Worm (Caenorhabditis elegans) whole organism, early embryonic: ENCODE data around the gene ceh-10.

ENCODE experiments used
- B0310.2 ChIP-seq: sonication (generic microtip); optimal IDR thresholded peaks from 2 replicates; lab custom pipeline; 2016; ENCODE audit warnings: mild to moderate bottlenecking, missing genetic modification characterization, missing compliant biosample characterization
- F13C5.2 ChIP-seq: sonication (generic microtip); optimal IDR thresholded peaks from 2 replicates; lab custom pipeline; 2017; ENCODE audit warnings: mild to moderate bottlenecking, missing genetic modification characterization, inconsistent platforms, missing compliant biosample characterization
- aly-1 ChIP-seq: sonication (generic microtip); optimal IDR thresholded peaks from 2 replicates; lab custom pipeline; 2016; ENCODE audit warnings: missing genetic modification characterization, missing compliant biosample characterization
- ama-1 ChIP-seq: fragments of 150-350 bp; optimal IDR thresholded peaks from 2 replicates; lab custom pipeline; 2014
- ceh-13 ChIP-seq: fragments of 200-800 bp; sonication (Bioruptor generic); optimal IDR thresholded peaks from 2 replicates; lab custom pipeline; 2018; ENCODE audit warnings: mild to moderate bottlenecking, missing genetic modification characterization, missing compliant biosample characterization
- ceh-36 ChIP-seq: sonication (generic microtip); optimal IDR thresholded peaks from 2 replicates; lab custom pipeline; 2016; ENCODE audit warnings: missing genetic modification characterization, inconsistent platforms, missing compliant biosample characterization
- ets-7 ChIP-seq: sonication (generic microtip); optimal IDR thresholded peaks from 2 replicates; lab custom pipeline; 2016; ENCODE audit warnings: missing genotype, missing genetic modification characterization, missing compliant biosample characterization
- flt-1 ChIP-seq: fragments of 200-800 bp; sonication (Bioruptor generic); IDR thresholded peaks from 2 replicates; pipeline ENCODE4 v1.3.6; 2022; ENCODE audit warnings: missing genetic modification characterization, missing compliant biosample characterization
- hmbx-1 ChIP-seq: sonication (generic microtip); optimal IDR thresholded peaks from 2 replicates; lab custom pipeline; 2016; ENCODE audit warnings: mild to moderate bottlenecking, missing genetic modification characterization, missing compliant biosample characterization
- hmg-4 ChIP-seq: fragments of 200-800 bp; sonication (Bioruptor generic); optimal IDR thresholded peaks from 2 replicates; lab custom pipeline; 2018; ENCODE audit warnings: mild to moderate bottlenecking, missing genetic modification characterization, missing compliant biosample characterization
- hnd-1 ChIP-seq: sonication (generic microtip); optimal IDR thresholded peaks from 2 replicates; lab custom pipeline; 2016; ENCODE audit warnings: missing genetic modification characterization, missing compliant biosample characterization
- pes-1 ChIP-seq: fragments of 200-800 bp; sonication (Bioruptor generic); IDR thresholded peaks from 2 replicates; pipeline ENCODE4 v1.3.6; 2022; ENCODE audit warnings: missing genetic modification reagents, missing genetic modification characterization, missing compliant biosample characterization
- scrt-1 ChIP-seq: fragments of 200-800 bp; sonication (Bioruptor generic); IDR thresholded peaks from 2 replicates; pipeline ENCODE4 v1.3.6; 2022; ENCODE audit warnings: missing genetic modification characterization, missing compliant biosample characterization
- sea-1 ChIP-seq: fragments of 200-800 bp; sonication (Bioruptor generic); conservative IDR thresholded peaks from 2 replicates; pipeline ENCODE4 v1.3.6; 2022; ENCODE audit warnings: missing genetic modification characterization, missing compliant biosample characterization
- tbx-11 ChIP-seq: fragments of 200-800 bp; sonication (Bioruptor generic); IDR thresholded peaks from 2 replicates; pipeline ENCODE4 v1.3.6; 2022; ENCODE audit warnings: missing genetic modification characterization, missing compliant biosample characterization
- tbx-37 ChIP-seq: fragments of 200-800 bp; sonication (Bioruptor generic); conservative IDR thresholded peaks from 2 replicates; pipeline ENCODE4 v1.3.6; 2022; ENCODE audit warnings: missing genetic modification reagents, missing genetic modification characterization, missing compliant biosample characterization
- tra-4 ChIP-seq: sonication (generic microtip); optimal IDR thresholded peaks from 2 replicates; lab custom pipeline; 2017; ENCODE audit warnings: missing genetic modification characterization, missing compliant biosample characterization

The ceh-10 gene

ce11 chrIII:5832442-5832841, 33.6 kb downstream of the ceh-10 start:
- no peak for TF ChIP-seq hnd-1 (tag; lab: Kevin White, UChicago)

ce11 chrIII:5833376-5833775, 34.5 kb downstream of the ceh-10 start, which contains the start of the genes R12B2.13 and mdt-15:
Gene R12B2.13 (minus strand): TSS chrIII:5833476.
Gene mdt-15 (minus strand): TSS chrIII:5833751.
- TF ChIP-seq aly-1 (tag; lab: Kevin White, UChicago) (no peak), hmg-4 (no peak), ets-7 (tag; lab: Kevin White, UChicago) (no peak), hnd-1 (tag; lab: Kevin White, UChicago) (no peak), B0310.2 (tag; lab: Kevin White, UChicago) (no peak), scrt-1 (GFP tag; lab: Robert Waterston, UW) (no peak), ama-1 (no peak), pes-1 (GFP tag; lab: Robert Waterston, UW) (no peak), ceh-13 (GFP tag; lab: Kevin White, UChicago) (no peak), hmbx-1 (tag; lab: Kevin White, UChicago) (no peak), ceh-36 (tag; lab: Kevin White, UChicago) (no peak), tra-4 (tag; lab: Kevin White, UChicago) (no peak), tbx-37 (GFP tag; lab: Robert Waterston, UW) (no peak), tbx-11 (GFP tag; lab: Robert Waterston, UW) (no peak), F13C5.2 (tag; lab: Kevin White, UChicago) (no peak), sea-1 (GFP tag; lab: Robert Waterston, UW) (no peak)

- TF ChIP-seq ceh-13 (GFP tag; lab: Kevin White, UChicago) (no peak), B0310.2 (tag; lab: Kevin White, UChicago) (no peak), tra-4 (tag; lab: Kevin White, UChicago) (no peak), aly-1 (tag; lab: Kevin White, UChicago) (no peak), scrt-1 (GFP tag; lab: Robert Waterston, UW) (no peak), hmbx-1 (tag; lab: Kevin White, UChicago) (no peak), ets-7 (tag; lab: Kevin White, UChicago) (no peak), F13C5.2 (tag; lab: Kevin White, UChicago) (no peak), tbx-11 (GFP tag; lab: Robert Waterston, UW) (no peak), sea-1 (GFP tag; lab: Robert Waterston, UW) (no peak), ama-1 (no peak), ceh-36 (tag; lab: Kevin White, UChicago) (no peak), tbx-37 (GFP tag; lab: Robert Waterston, UW) (no peak), pes-1 (GFP tag; lab: Robert Waterston, UW) (no peak)
Measured at ce11 chrIII:5834053-5834452, 35.2 kb downstream of the ceh-10 start, which contains the start of gene R12B2.6. Gene R12B2.6 (minus strand): TSS chrIII:5834153.

ce11 chrIII:5834663-5835062, 35.8 kb downstream of the ceh-10 start:
- TF ChIP-seq scrt-1 (GFP tag; lab: Robert Waterston, UW): no peak
- no peak for TF ChIP-seq ceh-36 (tag; lab: Kevin White, UChicago)
- TF ChIP-seq sea-1 (GFP tag; lab: Robert Waterston, UW): no peak
- no peak for TF ChIP-seq ceh-13 (GFP tag; lab: Kevin White, UChicago)
- no peak for TF ChIP-seq tbx-37 (GFP tag; lab: Robert Waterston, UW)
- no peak for TF ChIP-seq pes-1 (GFP tag; lab: Robert Waterston, UW)
- TF ChIP-seq hmg-4: no peak

ce11 chrIII:5835163-5835871, 36.5 kb downstream of the ceh-10 start:
- TF ChIP-seq hmg-4 (no peak), sea-1 (GFP tag; lab: Robert Waterston, UW) (no peak)

- TF ChIP-seq ceh-13 (GFP tag; lab: Kevin White, UChicago): no peak
- TF ChIP-seq scrt-1 (GFP tag; lab: Robert Waterston, UW): no peak
- TF ChIP-seq hmg-4: no peak
- no peak for TF ChIP-seq hnd-1 (tag; lab: Kevin White, UChicago)
- TF ChIP-seq ceh-36 (tag; lab: Kevin White, UChicago): no peak
- no peak for TF ChIP-seq hmbx-1 (tag; lab: Kevin White, UChicago)
- TF ChIP-seq pes-1 (GFP tag; lab: Robert Waterston, UW): no peak
- no peak for TF ChIP-seq F13C5.2 (tag; lab: Kevin White, UChicago)
- no peak for TF ChIP-seq B0310.2 (tag; lab: Kevin White, UChicago)
- TF ChIP-seq ama-1: no peak
- no peak for TF ChIP-seq tra-4 (tag; lab: Kevin White, UChicago)
Measured at ce11 chrIII:5836261-5836660, 37.4 kb downstream of the ceh-10 start.

ce11 chrIII:5836816-5837215, 38.0 kb downstream of the ceh-10 start, which contains the start of gene W04D12.1:
Gene W04D12.1 (plus strand): TSS chrIII:5836926.
- TF ChIP-seq aly-1 (tag; lab: Kevin White, UChicago): no peak
- no peak for TF ChIP-seq sea-1 (GFP tag; lab: Robert Waterston, UW)
- TF ChIP-seq scrt-1 (GFP tag; lab: Robert Waterston, UW): no peak
- TF ChIP-seq hmg-4: no peak
- TF ChIP-seq F13C5.2 (tag; lab: Kevin White, UChicago): no peak
- no peak for TF ChIP-seq pes-1 (GFP tag; lab: Robert Waterston, UW)
- no peak for TF ChIP-seq ama-1
- no peak for TF ChIP-seq ceh-13 (GFP tag; lab: Kevin White, UChicago)
- TF ChIP-seq hnd-1 (tag; lab: Kevin White, UChicago): no peak
- TF ChIP-seq hmbx-1 (tag; lab: Kevin White, UChicago): no peak
- TF ChIP-seq tbx-11 (GFP tag; lab: Robert Waterston, UW): no peak
- TF ChIP-seq tra-4 (tag; lab: Kevin White, UChicago): no peak
- no peak for TF ChIP-seq flt-1 (GFP tag; lab: Robert Waterston, UW)
- TF ChIP-seq ets-7 (tag; lab: Kevin White, UChicago): no peak
- no peak for TF ChIP-seq B0310.2 (tag; lab: Kevin White, UChicago)
- TF ChIP-seq tbx-37 (GFP tag; lab: Robert Waterston, UW): no peak
